Worm (Caenorhabditis elegans): ENCODE measurements around the gene ctsa-4.1.

The ctsa-4.1 gene

ce11 chrII:6370110-6370509 is 3.3 kb downstream of the ctsa-4.1 start:
- TF ChIP-seq lsy-12 (tag; optimal IDR thresholded peaks at IDR 0.05), result peak; percentile 52
- peak; percentile 5 for TF ChIP-seq nhr-11 (tag; optimal IDR thresholded peaks at IDR 0.05)
- TF ChIP-seq nhr-43 (tag; optimal IDR thresholded peaks at IDR 0.05; ENCODE audit: poor library complexity, severe bottlenecking), result peak; percentile 67
- no peak for TF ChIP-seq unc-62 (GFP tag; optimal IDR thresholded peaks at IDR 0.05)
- no peak for TF ChIP-seq eor-1 (tag; optimal IDR thresholded peaks at IDR 0.05)
- peak; percentile 83 for TF ChIP-seq ceh-28 (tag; optimal IDR thresholded peaks at IDR 0.05)
- TF ChIP-seq egl-5 (tag; optimal IDR thresholded peaks at IDR 0.05), result peak; percentile 35
- TF ChIP-seq elt-2 (tag; optimal IDR thresholded peaks at IDR 0.05), result peak; percentile 70
- peak; percentile 53 for TF ChIP-seq R02D3.7 (tag; optimal IDR thresholded peaks at IDR 0.05)
- TF ChIP-seq snpc-4 (tag; optimal IDR thresholded peaks at IDR 0.05), result peak; percentile 64
- TF ChIP-seq nhr-67 (tag; optimal IDR thresholded peaks at IDR 0.05), result no peak
- TF ChIP-seq fkh-10 (GFP tag; optimal IDR thresholded peaks at IDR 0.05), result peak; percentile 25
- TF ChIP-seq pqm-1 (tag; optimal IDR thresholded peaks at IDR 0.05), result peak; percentile 70
- TF ChIP-seq skn-1 (tag; optimal IDR thresholded peaks at IDR 0.05), result peak; percentile 4
- TF ChIP-seq daf-12 (tag; optimal IDR thresholded peaks at IDR 0.05), result no peak
- peak; percentile 82 for TF ChIP-seq nhr-23 (tag; optimal IDR thresholded peaks at IDR 0.05)
- peak; percentile 89 for TF ChIP-seq hmg-11 (tag; optimal IDR thresholded peaks at IDR 0.05)
- no peak for TF ChIP-seq ceh-9 (tag; optimal IDR thresholded peaks at IDR 0.05)
- TF ChIP-seq zag-1 (tag; optimal IDR thresholded peaks at IDR 0.05), result no peak
- TF ChIP-seq lin-39 (tag; optimal IDR thresholded peaks at IDR 0.05), result peak; percentile 83
- TF ChIP-seq nhr-25 (tag; optimal IDR thresholded peaks at IDR 0.05), result peak; percentile 92
- TF ChIP-seq egl-27 (tag; optimal IDR thresholded peaks at IDR 0.05), result peak; percentile 14
- peak; percentile 51 for TF ChIP-seq jun-1 (tag; optimal IDR thresholded peaks at IDR 0.05)
- peak; percentile 85 for TF ChIP-seq mdl-1 (tag; optimal IDR thresholded peaks at IDR 0.05)
- TF ChIP-seq tbx-2 (tag; optimal IDR thresholded peaks at IDR 0.05), result peak; percentile 32
- no peak for TF ChIP-seq fos-1 (tag; optimal IDR thresholded peaks at IDR 0.05)
- peak; percentile 83 for TF ChIP-seq pha-4 (tag; optimal IDR thresholded peaks at IDR 0.05)
- TF ChIP-seq ceh-82 (tag; optimal IDR thresholded peaks at IDR 0.05), result peak; percentile 39
- TF ChIP-seq nfya-1 (tag; optimal IDR thresholded peaks at IDR 0.05; ENCODE audit: insufficient read depth), result peak; percentile 89
- TF ChIP-seq lin-15B (tag; optimal IDR thresholded peaks at IDR 0.05), result peak; percentile 93

- TF ChIP-seq ama-1 (optimal IDR thresholded peaks at IDR 0.05) (no peak), nhr-25 (tag; optimal IDR thresholded peaks at IDR 0.05) (peak; percentile 12)
These were observed 4.2 kb downstream of the ctsa-4.1 start, which contains the start of gene lin-23 for ce11 chrII:6371003-6371402. TSS of gene lin-23 (plus strand) at chrII:6371303.

DNA sequence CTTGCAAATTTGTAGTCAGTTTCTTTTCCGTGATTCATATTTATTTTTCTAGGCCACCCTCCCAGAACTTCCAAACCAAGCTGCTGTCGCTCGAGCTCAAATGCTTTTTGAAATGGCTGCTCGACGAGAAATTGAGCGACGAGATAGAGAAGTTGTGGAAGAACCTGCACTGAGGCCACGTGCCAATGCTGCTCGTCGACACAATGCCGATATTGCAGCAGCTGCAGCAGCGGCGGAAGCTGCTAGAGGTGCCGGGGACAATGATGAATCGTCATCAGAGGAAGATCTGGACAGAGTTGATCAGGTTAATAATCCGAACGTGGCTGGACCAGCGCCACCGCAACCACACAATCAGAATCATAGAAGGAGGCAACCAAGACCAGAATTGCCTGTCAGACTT is 6.6 kb downstream of the ctsa-4.1 start:
- TF ChIP-seq mml-1 (tag; optimal IDR thresholded peaks at IDR 0.05) (no peak), egl-27 (tag; optimal IDR thresholded peaks at IDR 0.05) (no peak), zag-1 (tag; optimal IDR thresholded peaks at IDR 0.05) (no peak), lsy-12 (tag; optimal IDR thresholded peaks at IDR 0.05) (no peak), nhr-237 (tag; optimal IDR thresholded peaks at IDR 0.05) (no peak), nhr-25 (tag; optimal IDR thresholded peaks at IDR 0.05) (no peak), eor-1 (tag; optimal IDR thresholded peaks at IDR 0.05) (no peak), unc-62 (GFP tag; optimal IDR thresholded peaks at IDR 0.05) (no peak), skn-1 (tag; optimal IDR thresholded peaks at IDR 0.05) (no peak), ztf-4 (tag; optimal IDR thresholded peaks at IDR 0.05) (no peak), lin-39 (tag; optimal IDR thresholded peaks at IDR 0.05) (no peak), ceh-82 (tag; optimal IDR thresholded peaks at IDR 0.05) (no peak), fos-1 (tag; optimal IDR thresholded peaks at IDR 0.05) (no peak), elt-2 (tag; optimal IDR thresholded peaks at IDR 0.05) (no peak), unc-39 (tag; optimal IDR thresholded peaks at IDR 0.05) (no peak), elt-1 (tag; optimal IDR thresholded peaks at IDR 0.05) (no peak), R02D3.7 (tag; optimal IDR thresholded peaks at IDR 0.05) (no peak)

ce11 chrII:6374646-6375045 is 7.8 kb downstream of the ctsa-4.1 start:
- TF ChIP-seq aly-2 (tag; optimal IDR thresholded peaks at IDR 0.05) (no peak), ceh-28 (tag; optimal IDR thresholded peaks at IDR 0.05) (peak; percentile 19), jun-1 (tag; optimal IDR thresholded peaks at IDR 0.05) (peak; percentile 1), hmg-11 (tag; optimal IDR thresholded peaks at IDR 0.05) (no peak), egl-5 (tag; optimal IDR thresholded peaks at IDR 0.05) (no peak), egl-27 (tag; optimal IDR thresholded peaks at IDR 0.05) (no peak), nfya-1 (tag; optimal IDR thresholded peaks at IDR 0.05; ENCODE audit: insufficient read depth) (no peak), elt-1 (tag; optimal IDR thresholded peaks at IDR 0.05) (no peak), pha-4 (tag; optimal IDR thresholded peaks at IDR 0.05) (peak; percentile 29), daf-12 (tag; optimal IDR thresholded peaks at IDR 0.05) (no peak), fos-1 (tag; optimal IDR thresholded peaks at IDR 0.05) (no peak), eor-1 (tag; optimal IDR thresholded peaks at IDR 0.05) (no peak), unc-39 (tag; optimal IDR thresholded peaks at IDR 0.05) (no peak), pqm-1 (tag; optimal IDR thresholded peaks at IDR 0.05) (peak; percentile 35), skn-1 (tag; optimal IDR thresholded peaks at IDR 0.05) (no peak), unc-62 (GFP tag; optimal IDR thresholded peaks at IDR 0.05) (no peak), zag-1 (tag; optimal IDR thresholded peaks at IDR 0.05) (no peak), elt-2 (tag; optimal IDR thresholded peaks at IDR 0.05) (peak; percentile 71)

All from whole organism, L3 larva.